Worm (Caenorhabditis elegans) whole organism, early embryonic: ENCODE results near the gene nol-9.
"Not testable (repeated sequence)": the region's sequence is repeated elsewhere in the genome, so short reads cannot be mapped to it uniquely, and the experiment has no call there.

Experiments used
- B0310.2 ChIP-seq: sonication (generic microtip); optimal IDR thresholded peaks from 2 replicates; lab custom pipeline; 2016; ENCODE audit warnings: mild to moderate bottlenecking, missing genetic modification characterization, missing compliant biosample characterization
- F13C5.2 ChIP-seq: sonication (generic microtip); optimal IDR thresholded peaks from 2 replicates; lab custom pipeline; 2017; ENCODE audit warnings: mild to moderate bottlenecking, missing genetic modification characterization, inconsistent platforms, missing compliant biosample characterization
- aly-1 ChIP-seq: sonication (generic microtip); optimal IDR thresholded peaks from 2 replicates; lab custom pipeline; 2016; ENCODE audit warnings: missing genetic modification characterization, missing compliant biosample characterization
- ama-1 ChIP-seq: fragments of 150-350 bp; optimal IDR thresholded peaks from 2 replicates; lab custom pipeline; 2014
- ceh-13 ChIP-seq: fragments of 200-800 bp; sonication (Bioruptor generic); optimal IDR thresholded peaks from 2 replicates; lab custom pipeline; 2018; ENCODE audit warnings: mild to moderate bottlenecking, missing genetic modification characterization, missing compliant biosample characterization
- ceh-36 ChIP-seq: sonication (generic microtip); optimal IDR thresholded peaks from 2 replicates; lab custom pipeline; 2016; ENCODE audit warnings: missing genetic modification characterization, inconsistent platforms, missing compliant biosample characterization
- ets-7 ChIP-seq: sonication (generic microtip); optimal IDR thresholded peaks from 2 replicates; lab custom pipeline; 2016; ENCODE audit warnings: missing genotype, missing genetic modification characterization, missing compliant biosample characterization
- flt-1 ChIP-seq: fragments of 200-800 bp; sonication (Bioruptor generic); IDR thresholded peaks from 2 replicates; pipeline ENCODE4 v1.3.6; 2022; ENCODE audit warnings: missing genetic modification characterization, missing compliant biosample characterization
- hmbx-1 ChIP-seq: sonication (generic microtip); optimal IDR thresholded peaks from 2 replicates; lab custom pipeline; 2016; ENCODE audit warnings: mild to moderate bottlenecking, missing genetic modification characterization, missing compliant biosample characterization
- hmg-4 ChIP-seq: fragments of 200-800 bp; sonication (Bioruptor generic); optimal IDR thresholded peaks from 2 replicates; lab custom pipeline; 2018; ENCODE audit warnings: mild to moderate bottlenecking, missing genetic modification characterization, missing compliant biosample characterization
- hnd-1 ChIP-seq: sonication (generic microtip); optimal IDR thresholded peaks from 2 replicates; lab custom pipeline; 2016; ENCODE audit warnings: missing genetic modification characterization, missing compliant biosample characterization
- pes-1 ChIP-seq: fragments of 200-800 bp; sonication (Bioruptor generic); IDR thresholded peaks from 2 replicates; pipeline ENCODE4 v1.3.6; 2022; ENCODE audit warnings: missing genetic modification reagents, missing genetic modification characterization, missing compliant biosample characterization
- scrt-1 ChIP-seq: fragments of 200-800 bp; sonication (Bioruptor generic); IDR thresholded peaks from 2 replicates; pipeline ENCODE4 v1.3.6; 2022; ENCODE audit warnings: missing genetic modification characterization, missing compliant biosample characterization
- sea-1 ChIP-seq: fragments of 200-800 bp; sonication (Bioruptor generic); conservative IDR thresholded peaks from 2 replicates; pipeline ENCODE4 v1.3.6; 2022; ENCODE audit warnings: missing genetic modification characterization, missing compliant biosample characterization
- tbx-11 ChIP-seq: fragments of 200-800 bp; sonication (Bioruptor generic); IDR thresholded peaks from 2 replicates; pipeline ENCODE4 v1.3.6; 2022; ENCODE audit warnings: missing genetic modification characterization, missing compliant biosample characterization
- tbx-37 ChIP-seq: fragments of 200-800 bp; sonication (Bioruptor generic); conservative IDR thresholded peaks from 2 replicates; pipeline ENCODE4 v1.3.6; 2022; ENCODE audit warnings: missing genetic modification reagents, missing genetic modification characterization, missing compliant biosample characterization
- tra-4 ChIP-seq: sonication (generic microtip); optimal IDR thresholded peaks from 2 replicates; lab custom pipeline; 2017; ENCODE audit warnings: missing genetic modification characterization, missing compliant biosample characterization

The nol-9 gene

DNA sequence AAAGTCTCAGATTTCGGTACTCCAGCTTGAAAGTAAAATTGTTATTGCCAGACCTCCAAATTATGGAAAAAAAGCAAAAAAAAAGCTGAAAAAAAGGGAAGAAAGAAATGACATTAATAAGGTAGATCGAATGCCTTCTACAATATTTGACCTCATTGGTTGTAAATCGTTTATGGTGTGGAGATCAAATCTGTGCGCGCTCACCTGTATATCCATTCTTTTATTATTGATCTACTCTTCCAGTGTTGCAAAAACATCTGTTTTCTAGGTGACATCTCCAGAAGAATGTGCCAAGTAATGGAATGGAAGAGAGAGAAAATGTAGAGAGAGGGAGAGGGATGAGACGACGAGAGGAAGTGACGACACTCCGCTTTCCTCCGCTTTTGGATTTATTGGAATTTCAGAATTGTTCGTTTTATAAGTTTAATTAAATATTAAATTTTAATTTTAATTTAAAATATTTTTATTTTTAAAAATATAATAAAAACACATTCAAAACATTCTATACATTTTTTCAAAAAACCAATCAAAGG, 6.5 kb upstream of the nol-9 start, which contains the start of the genes pik-1 and aptf-2:
pik-1 (plus strand) TSS at position 303 of the 533 bp plus-strand sequence.
aptf-2 (minus strand) TSS at position 313 of the 533 bp plus-strand sequence.
- TF ChIP-seq hmbx-1 (tag; lab: Kevin White, UChicago) (no peak), tbx-11 (no peak)

ce11 chrIV:13429240-13429639, 6.9 kb downstream of the nol-9 start, which contains the start of gene K09B11.4:
TSS of gene K09B11.4 (plus strand) at chrIV:13429540.
- no peak for TF ChIP-seq B0310.2 (tag; lab: Kevin White, UChicago)
- TF ChIP-seq sea-1 (GFP tag; lab: Robert Waterston, UW), result no peak
- TF ChIP-seq tbx-37 (GFP tag; lab: Robert Waterston, UW), result no peak

- 0 out of 2 replicates have a peak, but pooled peaks have one; percentile 16 for TF ChIP-seq tbx-37 (GFP tag; lab: Robert Waterston, UW)
- 0 out of 2 replicates have a peak, but pooled peaks have one; percentile 10 for TF ChIP-seq pes-1
Measured at ce11 chrIV:13430137-13430536, 7.8 kb downstream of the nol-9 start.

DNA sequence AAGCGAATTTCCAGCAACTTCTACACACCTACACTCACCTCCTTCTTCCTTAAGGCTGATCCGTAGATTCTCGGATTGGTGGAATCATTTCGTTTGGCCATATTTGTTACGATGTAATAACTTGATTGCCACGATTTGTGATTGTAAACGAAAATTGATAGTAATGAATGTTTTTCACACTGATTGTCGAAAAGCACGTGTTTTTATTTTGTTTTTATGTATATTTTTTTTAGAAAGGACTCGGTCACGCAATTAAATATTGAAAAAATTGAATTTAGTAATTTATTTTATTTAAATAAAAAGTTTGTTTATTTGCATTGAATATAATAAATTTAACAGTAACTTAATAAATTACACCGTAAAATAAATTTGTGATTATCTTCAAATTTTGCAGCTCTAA, 11.6 kb downstream of the nol-9 start, which contains the start of gene K09B11.5:
K09B11.5 (minus strand) TSS at position 101 of the 400 bp plus-strand sequence.
- TF ChIP-seq sea-1 (GFP tag; lab: Robert Waterston, UW); tbx-37 (GFP tag; lab: Robert Waterston, UW); pes-1: not testable (repeated sequence)

DNA sequence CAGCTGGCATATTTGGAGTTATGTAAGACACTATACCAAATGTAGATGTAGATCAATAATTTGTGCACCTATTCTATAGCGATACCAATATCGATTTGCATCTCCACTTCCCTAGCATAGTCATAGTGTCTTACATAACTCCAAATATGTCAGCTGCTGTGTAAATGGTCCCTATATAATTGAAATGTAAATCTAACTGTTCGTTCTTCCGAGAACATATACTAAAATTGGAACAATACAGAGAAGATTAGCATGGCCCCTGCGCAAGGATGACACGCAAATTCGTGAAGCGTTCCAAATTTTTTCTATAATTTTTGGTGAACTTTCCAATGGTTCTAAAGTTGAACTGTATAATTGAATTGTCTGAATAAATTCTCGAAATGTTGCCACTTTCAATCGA, 21.2 kb downstream of the nol-9 start:
- 0 out of 2 replicates have a peak, but pooled peaks have one; percentile 35 for TF ChIP-seq pes-1

DNA sequence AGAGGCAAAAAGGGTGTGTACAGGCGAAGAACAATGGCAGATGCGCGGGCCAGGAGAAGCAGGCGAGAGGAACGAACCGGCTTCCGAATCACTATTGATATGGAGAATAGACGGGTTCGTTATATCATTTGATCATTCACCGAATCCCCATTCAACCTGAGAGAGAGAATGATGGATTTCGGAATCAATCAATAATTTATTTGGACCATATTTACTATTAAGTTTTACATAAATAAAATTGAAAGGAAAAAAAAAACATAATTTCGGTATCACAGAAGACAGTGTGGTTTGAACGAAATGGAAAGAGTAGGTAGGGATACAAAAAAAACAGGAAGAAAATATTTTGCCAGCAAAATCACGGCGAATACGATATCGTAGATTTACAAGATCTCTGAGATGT, 23.0 kb downstream of the nol-9 start, which contains the start of gene mam-3:
mam-3 (minus strand) TSS at position 101 of the 400 bp plus-strand sequence.
- TF ChIP-seq tra-4 (tag; lab: Kevin White, UChicago), result no peak
- no peak for TF ChIP-seq scrt-1
- no peak for TF ChIP-seq ceh-13 (GFP tag; lab: Kevin White, UChicago)
- TF ChIP-seq ama-1, result no peak
- no peak for TF ChIP-seq tbx-37 (GFP tag; lab: Robert Waterston, UW)
- no peak for TF ChIP-seq ets-7 (tag; lab: Kevin White, UChicago)
- no peak for TF ChIP-seq sea-1 (GFP tag; lab: Robert Waterston, UW)
- no peak for TF ChIP-seq ceh-36 (tag; lab: Kevin White, UChicago)
- TF ChIP-seq hnd-1 (tag; lab: Kevin White, UChicago), result no peak
- TF ChIP-seq aly-1 (tag; lab: Kevin White, UChicago), result no peak
- TF ChIP-seq F13C5.2 (tag; lab: Kevin White, UChicago), result no peak
- no peak for TF ChIP-seq B0310.2 (tag; lab: Kevin White, UChicago)
- no peak for TF ChIP-seq hmbx-1 (tag; lab: Kevin White, UChicago)
- TF ChIP-seq hmg-4 (GFP tag; lab: Kevin White, UChicago), result no peak
- TF ChIP-seq flt-1 (GFP tag; lab: Robert Waterston, UW), result no peak
- no peak for TF ChIP-seq tbx-11

DNA sequence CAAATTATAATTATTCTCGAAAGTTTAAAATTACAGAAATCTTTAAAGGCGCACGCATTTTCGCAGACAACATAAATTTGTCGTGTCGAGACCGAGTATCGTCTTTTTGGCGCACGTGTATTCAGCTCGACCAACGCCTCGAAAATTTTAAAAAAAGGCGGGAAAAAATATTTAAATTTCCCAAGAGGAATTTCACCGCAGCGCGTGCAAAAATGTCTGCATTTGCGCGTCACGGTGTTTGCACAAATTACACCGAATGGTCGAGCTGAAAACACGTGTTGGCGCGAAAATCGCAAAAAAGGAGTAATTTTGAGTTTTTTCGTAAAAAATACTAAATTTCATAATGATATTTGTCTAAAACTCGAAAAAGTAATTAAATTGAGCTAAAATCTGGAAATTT, 28.4 kb downstream of the nol-9 start:
- TF ChIP-seq hnd-1 (tag; lab: Kevin White, UChicago) (no peak), pes-1 (0 out of 2 replicates have a peak, but pooled peaks have one; percentile 11), flt-1 (GFP tag; lab: Robert Waterston, UW) (no peak)

ce11 chrIV:13453509-13453908, 31.2 kb downstream of the nol-9 start:
- TF ChIP-seq tbx-37 (GFP tag; lab: Robert Waterston, UW), result no peak
- no peak for TF ChIP-seq sea-1 (GFP tag; lab: Robert Waterston, UW)

ce11 chrIV:13454698-13455097, 32.4 kb downstream of the nol-9 start, which contains the start of gene uso-1:
TSS of gene uso-1 (minus strand) at chrIV:13454798.
- TF ChIP-seq hmbx-1 (tag; lab: Kevin White, UChicago) (no peak), pes-1 (no peak), hmg-4 (GFP tag; lab: Kevin White, UChicago) (no peak), ets-7 (tag; lab: Kevin White, UChicago) (no peak), tbx-37 (GFP tag; lab: Robert Waterston, UW) (no peak), tra-4 (tag; lab: Kevin White, UChicago) (no peak), scrt-1 (no peak), flt-1 (GFP tag; lab: Robert Waterston, UW) (no peak), tbx-11 (no peak), ama-1 (no peak), F13C5.2 (tag; lab: Kevin White, UChicago) (no peak), aly-1 (tag; lab: Kevin White, UChicago) (no peak), ceh-13 (GFP tag; lab: Kevin White, UChicago) (no peak), ceh-36 (tag; lab: Kevin White, UChicago) (no peak), B0310.2 (tag; lab: Kevin White, UChicago) (no peak), sea-1 (GFP tag; lab: Robert Waterston, UW) (no peak), hnd-1 (tag; lab: Kevin White, UChicago) (no peak)
